Fruit fly (Drosophila melanogaster): ENCODE data around the gene Nedd8.

Gene Nedd8

DNA sequence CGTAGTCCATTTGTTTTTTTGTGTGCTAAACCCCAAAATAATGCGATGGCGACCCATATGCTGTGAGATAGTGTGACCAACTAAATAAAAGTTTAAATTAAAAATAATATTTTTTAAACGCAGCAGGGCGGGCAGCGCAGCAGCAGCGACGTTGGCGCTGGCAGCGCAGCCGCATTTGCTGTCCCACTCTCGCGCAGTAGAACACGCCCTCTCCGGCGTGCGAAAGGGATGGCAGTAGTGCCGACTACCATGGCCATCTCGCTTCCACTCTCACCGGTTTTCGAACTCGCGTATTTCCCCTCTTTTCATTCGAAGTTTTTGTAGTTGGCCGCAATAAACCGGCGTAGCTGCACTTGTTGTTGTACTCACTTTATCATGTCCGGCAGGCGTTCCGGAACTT lies 15.6 kb downstream of the Nedd8 start (continued):
- TF ChIP-seq bowl (GFP tag; IDR thresholded peaks at IDR 0.05): peak; percentile 45; the same call in 1 of the 2 replicates
- peak; percentile 47; the same call in 1 of the 2 replicates for TF ChIP-seq CG13287 (GFP tag; IDR thresholded peaks at IDR 0.05; ENCODE audit: partially characterized antibody)
- TF ChIP-seq CG4360 (GFP tag; IDR thresholded peaks at IDR 0.05): peak; percentile 83
- peak; percentile 28 for TF ChIP-seq cg (GFP tag; optimal IDR thresholded peaks at IDR 0.05)
- TF ChIP-seq seq (GFP tag; IDR thresholded peaks at IDR 0.05): peak; percentile 58; the same call in 1 of the 2 replicates
- TF ChIP-seq CG17328 (GFP tag; IDR thresholded peaks at IDR 0.05): 0 out of 2 replicates have a peak, but pooled peaks have one; percentile 20
- TF ChIP-seq zfh1 (GFP tag; IDR thresholded peaks at IDR 0.05): 0 out of 3 replicates have a peak, but pooled peaks have one; percentile 27
- peak; percentile 29; the same call in 1 of the 2 replicates for TF ChIP-seq ttk (GFP tag; IDR thresholded peaks at IDR 0.05)
- TF ChIP-seq pros (GFP tag; optimal IDR thresholded peaks at IDR 0.05): no peak
- no peak for TF ChIP-seq CG2116 (GFP tag; optimal IDR thresholded peaks at IDR 0.05)
- TF ChIP-seq stc (GFP tag; IDR thresholded peaks at IDR 0.05): peak; percentile 29; the same call in 1 of the 2 replicates
- no peak for TF ChIP-seq CG30403 (GFP tag; optimal IDR thresholded peaks at IDR 0.05)
- TF ChIP-seq sob (GFP tag; IDR thresholded peaks at IDR 0.05): 0 out of 2 replicates have a peak, but pooled peaks have one; percentile 30
- peak; percentile 19 for TF ChIP-seq nmo (GFP tag; optimal IDR thresholded peaks at IDR 0.05)
- TF ChIP-seq Nf-YA (GFP tag; IDR thresholded peaks at IDR 0.05): peak; percentile 81
- TF ChIP-seq ftz-f1 (GFP tag; optimal IDR thresholded peaks at IDR 0.05): peak; percentile 42
- TF ChIP-seq Jarid2 (GFP tag; optimal IDR thresholded peaks at IDR 0.05): peak; percentile 95
- no peak for TF ChIP-seq HLH4C (GFP tag; IDR thresholded peaks at IDR 0.05; ENCODE audit: partially characterized antibody)
- peak; percentile 66 for TF ChIP-seq vvl (GFP tag; IDR thresholded peaks at IDR 0.05)
- peak; percentile 59 for TF ChIP-seq jing (GFP tag; optimal IDR thresholded peaks at IDR 0.05)
- TF ChIP-seq Xrp1 (GFP tag; IDR thresholded peaks at IDR 0.05): 0 out of 2 replicates have a peak, but pooled peaks have one; percentile 16
- TF ChIP-seq Adf1 (GFP tag; IDR thresholded peaks at IDR 0.05): peak; percentile 100
- peak; percentile 98 for TF ChIP-seq Nf-YC (tag; optimal IDR thresholded peaks at IDR 0.05)
- TF ChIP-seq rib (GFP tag; IDR thresholded peaks at IDR 0.05): peak; percentile 48; the same call in 1 of the 2 replicates
- TF ChIP-seq PHDP (tag; optimal IDR thresholded peaks at IDR 0.05): no peak
- TF ChIP-seq sna (GFP tag; IDR thresholded peaks at IDR 0.05; ENCODE audit: partially characterized antibody): peak; percentile 32; the same call in 1 of the 2 replicates
- peak; percentile 32; the same call in 2 of the 3 replicates for TF ChIP-seq CG34224 (GFP tag; IDR thresholded peaks at IDR 0.05; ENCODE audit: partially characterized antibody)
- TF ChIP-seq otp (GFP tag; IDR thresholded peaks at IDR 0.05): peak; percentile 37; the same call in 1 of the 3 replicates
- peak; percentile 1 for TF ChIP-seq Ets97D (GFP tag; optimal IDR thresholded peaks at IDR 0.05)
- TF ChIP-seq ash1 (GFP tag; optimal IDR thresholded peaks at IDR 0.05): peak; percentile 1
- no peak for TF ChIP-seq mam (GFP tag; optimal IDR thresholded peaks at IDR 0.05)
- TF ChIP-seq CG10431 (GFP tag; optimal IDR thresholded peaks at IDR 0.05): no peak
- no peak for TF ChIP-seq Fer2 (tag; optimal IDR thresholded peaks at IDR 0.05)
- peak; percentile 60; the same call in 1 of the 3 replicates for TF ChIP-seq CG2199 (GFP tag; IDR thresholded peaks at IDR 0.05)
- no peak for TF ChIP-seq Awh (GFP tag; IDR thresholded peaks at IDR 0.05)
- TF ChIP-seq twi (tag; optimal IDR thresholded peaks at IDR 0.05): peak; percentile 9
- peak; percentile 37; the same call in 1 of the 2 replicates for TF ChIP-seq Bgb (GFP tag; IDR thresholded peaks at IDR 0.05; ENCODE audit: partially characterized antibody)
- TF ChIP-seq Rfx (GFP tag; IDR thresholded peaks at IDR 0.05): peak; percentile 43; the same call in 1 of the 2 replicates
- no peak for TF ChIP-seq dati (GFP tag; IDR thresholded peaks at IDR 0.05)
- peak; percentile 30 for TF ChIP-seq CG3065 (GFP tag; optimal IDR thresholded peaks at IDR 0.05)
- peak; percentile 80 for TF ChIP-seq ewg (GFP tag; optimal IDR thresholded peaks at IDR 0.05)
- no peak for TF ChIP-seq CG3163 (GFP tag; optimal IDR thresholded peaks at IDR 0.05)
- TF ChIP-seq CG11247 (GFP tag; IDR thresholded peaks at IDR 0.05): peak; percentile 36; the same call in 1 of the 2 replicates
- peak; percentile 81 for TF ChIP-seq ci (GFP tag; IDR thresholded peaks at IDR 0.05)
- peak; percentile 58; the same call in 1 of the 2 replicates for TF ChIP-seq chm (GFP tag; IDR thresholded peaks at IDR 0.05)
- TF ChIP-seq nerfin-1 (tag; optimal IDR thresholded peaks at IDR 0.05): peak; percentile 15
- peak; percentile 99 for TF ChIP-seq CG1832 (GFP tag; optimal IDR thresholded peaks at IDR 0.05)
- no peak for TF ChIP-seq tap (tag; optimal IDR thresholded peaks at IDR 0.05)
- no peak for TF ChIP-seq CG1529 (GFP tag; optimal IDR thresholded peaks at IDR 0.05)
- TF ChIP-seq CG42726 (GFP tag; IDR thresholded peaks at IDR 0.05; ENCODE audit: partially characterized antibody): peak; percentile 78; the same call in 1 of the 2 replicates

All from whole organism, embryonic.